Worm (Caenorhabditis elegans) whole organism, L2 larva: ENCODE measurements around the gene tag-123.

Experiments used
- R02D3.7 ChIP-seq: fragments of 150-350 bp; optimal IDR thresholded peaks from 2 replicates; lab custom pipeline; 2014; ENCODE audit warnings: missing biosample characterization, missing genetic modification characterization
- Y55F3AM.14 ChIP-seq: fragments of 200-800 bp; sonication (Bioruptor generic); optimal IDR thresholded peaks from 2 replicates; lab custom pipeline; 2018; ENCODE audit warnings: mild to moderate bottlenecking, missing genetic modification characterization, missing compliant biosample characterization
- ZK546.5 ChIP-seq: sonication (generic microtip); optimal IDR thresholded peaks from 2 replicates; lab custom pipeline; 2017; ENCODE audit warnings: missing biosample characterization, missing genetic modification characterization
- aly-2 ChIP-seq: fragments of 150-350 bp; optimal IDR thresholded peaks from 2 replicates; lab custom pipeline; 2014; ENCODE audit warnings: missing biosample characterization, missing genetic modification characterization
- ceh-16 ChIP-seq: fragments of 150-350 bp; optimal IDR thresholded peaks from 2 replicates; lab custom pipeline; 2014; ENCODE audit warnings: missing biosample characterization, missing genetic modification characterization
- ceh-82 ChIP-seq: fragments of 150-350 bp; optimal IDR thresholded peaks from 2 replicates; lab custom pipeline; 2014; ENCODE audit warnings: missing biosample characterization, missing genetic modification characterization
- crh-2 ChIP-seq: sonication (generic microtip); optimal IDR thresholded peaks from 2 replicates; lab custom pipeline; 2017; ENCODE audit warnings: missing biosample characterization, missing genetic modification characterization
- dmd-4 ChIP-seq: sonication (generic microtip); optimal IDR thresholded peaks from 2 replicates; lab custom pipeline; 2017; ENCODE audit warnings: missing biosample characterization, missing genetic modification characterization
- egl-27 ChIP-seq: sonication (generic microtip); optimal IDR thresholded peaks from 3 replicates; lab custom pipeline; 2017; ENCODE audit warnings: missing biosample characterization, missing genetic modification reagents, missing genetic modification characterization
- elt-3 ChIP-seq: sonication (generic microtip); optimal IDR thresholded peaks from 2 replicates; lab custom pipeline; 2017; ENCODE audit warnings: missing biosample characterization, missing genetic modification characterization
- fos-1 ChIP-seq: fragments of 150-350 bp; optimal IDR thresholded peaks from 2 replicates; lab custom pipeline; 2014; ENCODE audit warnings: missing biosample characterization, missing genetic modification characterization
- lin-11 ChIP-seq: fragments of 150-350 bp; sonication (generic microtip); optimal IDR thresholded peaks from 2 replicates; lab custom pipeline; 2014; ENCODE audit warnings: missing biosample characterization, missing genetic modification characterization, inconsistent platforms, mixed read lengths
- lin-13 ChIP-seq: fragments of 150-350 bp; optimal IDR thresholded peaks from 2 replicates; lab custom pipeline; 2014; ENCODE audit warnings: missing biosample characterization, missing genetic modification reagents, missing genetic modification characterization
- lsy-2 ChIP-seq, 2 experiments: fragments of 150-350 bp in 1 of 2; sonication (generic microtip) in 1 of 2; optimal IDR thresholded peaks; 2 replicates each; lab custom pipeline; 2014 to 2017; ENCODE audit warnings: missing biosample characterization in 2 of 2, missing genetic modification characterization in 2 of 2
- mab-5 ChIP-seq: fragments of 150-350 bp; optimal IDR thresholded peaks from 2 replicates; lab custom pipeline; 2014; ENCODE audit warnings: missing biosample characterization, missing genetic modification characterization
- mbf-1 ChIP-seq: sonication (generic microtip); optimal IDR thresholded peaks from 2 replicates; lab custom pipeline; 2017; ENCODE audit warnings: missing biosample characterization, missing genetic modification characterization
- mdl-1 ChIP-seq, 2 experiments: fragments of 150-350 bp in 1 of 2; sonication (generic microtip) in 1 of 2; optimal IDR thresholded peaks; 2 replicates each; lab custom pipeline; 2017; ENCODE audit warnings: missing biosample characterization in 2 of 2, missing genetic modification characterization in 2 of 2
- nhr-10 ChIP-seq: sonication (generic microtip); optimal IDR thresholded peaks from 2 replicates; lab custom pipeline; 2017; ENCODE audit warnings: missing biosample characterization, missing genetic modification characterization
- nhr-129 ChIP-seq: fragments of 150-350 bp; optimal IDR thresholded peaks from 2 replicates; lab custom pipeline; 2014; ENCODE audit warnings: missing biosample characterization, missing genetic modification characterization
- nhr-21 ChIP-seq: fragments of 150-350 bp; optimal IDR thresholded peaks from 2 replicates; lab custom pipeline; 2014; ENCODE audit warnings: missing biosample characterization, missing genetic modification characterization
- nhr-23 ChIP-seq: fragments of 150-350 bp; optimal IDR thresholded peaks from 2 replicates; lab custom pipeline; 2014; ENCODE audit warnings: missing biosample characterization, missing genetic modification reagents, missing genetic modification characterization
- peb-1 ChIP-seq: fragments of 150-350 bp; optimal IDR thresholded peaks from 2 replicates; lab custom pipeline; 2014; ENCODE audit warnings: missing biosample characterization, missing genetic modification characterization
- sem-4 ChIP-seq: fragments of 150-350 bp; optimal IDR thresholded peaks from 2 replicates; lab custom pipeline; 2014; ENCODE audit warnings: missing biosample characterization, missing genetic modification reagents, missing genetic modification characterization
- skn-1 ChIP-seq: sonication (generic microtip); optimal IDR thresholded peaks from 2 replicates; lab custom pipeline; 2017; ENCODE audit warnings: missing biosample characterization, missing genetic modification characterization
- sma-3 ChIP-seq: sonication (generic microtip); optimal IDR thresholded peaks from 2 replicates; lab custom pipeline; 2016; ENCODE audit warnings: missing genetic modification reagents, missing genetic modification characterization, missing compliant biosample characterization
- sma-9 ChIP-seq, 2 experiments: fragments of 150-350 bp in 1 of 2; sonication (generic microtip) in 1 of 2; optimal IDR thresholded peaks; 2 replicates each; lab custom pipeline; 2014 to 2016; ENCODE audit warnings: missing genetic modification characterization in 2 of 2, mild to moderate bottlenecking in 1 of 2, missing biosample characterization in 1 of 2, missing compliant biosample characterization in 1 of 2, missing genetic modification reagents in 1 of 2, moderate library complexity in 1 of 2
- unc-39 ChIP-seq: fragments of 150-350 bp; optimal IDR thresholded peaks from 2 replicates; lab custom pipeline; 2014; ENCODE audit warnings: missing biosample characterization, missing genetic modification characterization
- unc-55 ChIP-seq: fragments of 150-350 bp; sonication (generic microtip); optimal IDR thresholded peaks from 3 replicates; lab custom pipeline; 2014; ENCODE audit warnings: missing biosample characterization, missing genetic modification reagents, missing genetic modification characterization
- unc-62 ChIP-seq: fragments of 150-350 bp; optimal IDR thresholded peaks from 2 replicates; lab custom pipeline; 2014; ENCODE audit warnings: missing biosample characterization, missing genetic modification reagents, missing genetic modification characterization
- zag-1 ChIP-seq: fragments of 150-350 bp; optimal IDR thresholded peaks from 2 replicates; lab custom pipeline; 2014; ENCODE audit warnings: missing biosample characterization, missing genetic modification characterization
- ztf-1 ChIP-seq: fragments of 200-800 bp; sonication (Bioruptor generic); conservative IDR thresholded peaks from 2 replicates; pipeline ENCODE4 v1.3.6; 2022; ENCODE audit warnings: missing genetic modification characterization, missing compliant biosample characterization
- ztf-4 ChIP-seq: fragments of 150-350 bp; optimal IDR thresholded peaks from 2 replicates; lab custom pipeline; 2014; ENCODE audit warnings: missing biosample characterization, missing genetic modification characterization

tag-123 gene

DNA sequence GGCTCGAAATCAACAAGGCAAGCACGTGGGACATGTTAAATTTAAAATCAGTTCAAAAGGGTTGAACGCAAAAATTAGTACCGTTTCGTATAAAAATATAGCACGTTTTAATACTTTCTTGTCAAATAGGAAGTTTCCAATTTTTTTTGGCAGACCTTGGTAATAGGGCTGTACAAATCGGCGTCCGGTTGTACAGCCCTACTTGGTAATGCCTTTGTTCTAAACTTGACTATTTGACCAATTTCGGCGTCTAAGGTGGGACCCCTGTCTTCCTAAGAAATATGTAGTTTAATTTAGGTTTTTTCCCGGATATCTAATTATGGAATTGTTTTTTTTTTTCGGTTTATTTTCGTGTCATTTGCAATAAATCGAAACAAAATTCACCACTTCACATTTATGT, 7.6 kb upstream of the tag-123 start:
- TF ChIP-seq mab-5 (no peak), sma-3 (GFP tag; lab: Kevin White, UChicago) (no peak), elt-3 (no peak), mbf-1 (tag; lab: Kevin White, UChicago) (no peak), nhr-129 (tag; lab: Kevin White, UChicago) (no peak), nhr-21 (tag; lab: Kevin White, UChicago) (no peak), ZK546.5 (tag; lab: Kevin White, UChicago) (no peak), dmd-4 (tag; lab: Kevin White, UChicago) (no peak), aly-2 (tag; lab: Kevin White, UChicago) (no peak), ceh-16 (tag; lab: Kevin White, UChicago) (no peak), unc-55 (GFP tag; lab: Kevin White, UChicago) (no peak), sem-4 (tag; lab: Kevin White, UChicago) (no peak), lin-13 (GFP tag; lab: Kevin White, UChicago) (no peak), R02D3.7 (no peak), unc-62 (GFP tag; lab: Kevin White, UChicago) (no peak), crh-2 (tag; lab: Kevin White, UChicago) (no peak), ztf-4 (tag; lab: Kevin White, UChicago) (no peak), sma-9 (GFP tag; optimal IDR thresholded peaks at IDR 0.05; lab: Kevin White, UChicago) (no peak), sma-9 (tag; optimal IDR thresholded peaks at IDR 0.05; lab: Kevin White, UChicago) (no peak)

DNA sequence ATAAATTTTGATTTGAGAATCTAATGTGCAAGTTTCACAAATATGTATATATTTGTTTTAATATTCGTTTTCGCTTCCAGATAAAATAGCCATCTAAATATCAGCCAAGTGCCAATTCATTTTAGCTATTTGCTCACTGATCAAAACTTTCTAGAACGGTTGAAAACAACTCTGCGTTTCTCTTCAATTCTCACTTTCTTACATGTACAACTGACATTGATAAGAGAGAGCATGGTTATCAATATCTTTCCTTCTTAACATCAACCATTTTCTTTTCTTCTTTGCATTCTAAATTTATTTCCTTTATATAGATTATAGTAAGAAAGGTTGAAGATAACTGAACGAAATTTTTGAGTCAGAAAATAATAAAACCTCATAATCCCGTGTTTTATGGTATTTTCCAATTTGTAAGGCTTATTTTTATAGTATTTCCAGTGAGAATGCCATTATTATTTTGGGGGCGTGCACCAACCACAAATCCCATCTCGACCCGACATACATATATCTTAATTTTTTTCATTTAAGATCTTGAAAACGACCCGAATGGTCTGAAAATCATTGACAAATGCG, 6.5 kb upstream of the tag-123 start, which contains the start of gene F08F1.3:
Gene F08F1.3 (plus strand): TSS at position 520 of the 570 bp plus-strand sequence.
- TF ChIP-seq sma-9 (GFP tag; optimal IDR thresholded peaks at IDR 0.05; lab: Kevin White, UChicago) (no peak), sma-9 (tag; optimal IDR thresholded peaks at IDR 0.05; lab: Kevin White, UChicago) (no peak), fos-1 (tag; lab: Kevin White, UChicago) (peak; percentile 42)

- TF ChIP-seq sem-4 (tag; lab: Kevin White, UChicago) (no peak), ceh-16 (tag; lab: Kevin White, UChicago) (no peak), unc-62 (GFP tag; lab: Kevin White, UChicago) (no peak), ztf-1 (no peak), nhr-23 (tag; lab: Kevin White, UChicago) (no peak), skn-1 (tag; lab: Kevin White, UChicago) (no peak), mdl-1 (tag; optimal IDR thresholded peaks at IDR 0.05; lab: Kevin White, UChicago) (no peak), ceh-82 (tag; lab: Kevin White, UChicago) (no peak), nhr-10 (tag; lab: Kevin White, UChicago) (no peak), nhr-129 (tag; lab: Kevin White, UChicago) (no peak), unc-39 (tag; lab: Kevin White, UChicago) (no peak), elt-3 (no peak), dmd-4 (tag; lab: Kevin White, UChicago) (no peak), sma-9 (GFP tag; optimal IDR thresholded peaks at IDR 0.05; lab: Kevin White, UChicago) (no peak), sma-9 (tag; optimal IDR thresholded peaks at IDR 0.05; lab: Kevin White, UChicago) (no peak), fos-1 (tag; lab: Kevin White, UChicago) (no peak), Y55F3AM.14 (GFP tag; lab: Kevin White, UChicago) (no peak), zag-1 (tag; lab: Kevin White, UChicago) (no peak), lin-13 (GFP tag; lab: Kevin White, UChicago) (no peak), crh-2 (tag; lab: Kevin White, UChicago) (no peak)
Observed at ce11 chrX:8426160-8426712, 4.4 kb upstream of the tag-123 start.

ce11 chrX:8424286-8424685, 2.4 kb upstream of the tag-123 start:
- TF ChIP-seq nhr-129 (tag; lab: Kevin White, UChicago): no peak
- TF ChIP-seq ztf-1: no peak
- no peak for TF ChIP-seq lsy-2 (tag; optimal IDR thresholded peaks at IDR 0.05; lab: Kevin White, UChicago)
- TF ChIP-seq R02D3.7: no peak
- TF ChIP-seq sma-9 (GFP tag; optimal IDR thresholded peaks at IDR 0.05; lab: Kevin White, UChicago): no peak
- no peak for TF ChIP-seq sma-9 (tag; optimal IDR thresholded peaks at IDR 0.05; lab: Kevin White, UChicago)
- TF ChIP-seq egl-27 (tag; lab: Kevin White, UChicago): no peak
- no peak for TF ChIP-seq lin-11
- TF ChIP-seq peb-1 (tag; lab: Kevin White, UChicago): no peak
- no peak for TF ChIP-seq crh-2 (tag; lab: Kevin White, UChicago)
- TF ChIP-seq elt-3: no peak
- TF ChIP-seq nhr-21 (tag; lab: Kevin White, UChicago): no peak
- no peak for TF ChIP-seq lin-13 (GFP tag; lab: Kevin White, UChicago)
- TF ChIP-seq sma-3 (GFP tag; lab: Kevin White, UChicago): no peak
- no peak for TF ChIP-seq nhr-10 (tag; lab: Kevin White, UChicago)
- TF ChIP-seq mab-5: no peak
